Fruit fly (Drosophila melanogaster) whole organism, prepupa: ENCODE results near the gene Ugt36A1.

Source experiments
- CG16779 ChIP-seq: fragments of 200-800 bp; sonication (Bioruptor generic); optimal IDR thresholded peaks from 3 replicates; lab custom pipeline; 2017; ENCODE audit warnings: missing biosample characterization, mild to moderate bottlenecking, missing genetic modification characterization
- CG3032 ChIP-seq: fragments of 200-800 bp; optimal IDR thresholded peaks from 2 replicates; lab custom pipeline; 2019; ENCODE audit warnings: missing biosample characterization, mild to moderate bottlenecking, missing genetic modification characterization, moderate library complexity
- CG6808 ChIP-seq: fragments of 200-800 bp; sonication (Bioruptor generic); optimal IDR thresholded peaks from 3 replicates; lab custom pipeline; 2017; ENCODE audit warnings: missing biosample characterization, missing genetic modification characterization, mild to moderate bottlenecking, moderate library complexity, missing genetic modification reagents
- CG7368 ChIP-seq: fragments of 200-800 bp; sonication (Bioruptor generic); optimal IDR thresholded peaks from 3 replicates; lab custom pipeline; 2016; ENCODE audit warnings: missing biosample characterization, missing genetic modification characterization
- CG8119 ChIP-seq: fragments of 200-800 bp; sonication (Bioruptor generic); IDR thresholded peaks from 3 replicates; pipeline ENCODE4 v1.3.6; 2022; ENCODE audit warnings: missing biosample characterization, missing genetic modification characterization
- CG8632 ChIP-seq: fragments of 200-800 bp; sonication (Bioruptor generic); optimal IDR thresholded peaks from 3 replicates; lab custom pipeline; 2016; ENCODE audit warnings: missing biosample characterization, missing genetic modification characterization
- Eip75B ChIP-seq: fragments of 200-800 bp; sonication (Bioruptor generic); optimal IDR thresholded peaks from 3 replicates; lab custom pipeline; 2016; ENCODE audit warnings: missing biosample characterization, missing genetic modification characterization
- Eip93F ChIP-seq: fragments of 200-800 bp; sonication (Bioruptor generic); optimal IDR thresholded peaks from 2 replicates; lab custom pipeline; 2016; ENCODE audit warnings: missing biosample characterization, mild to moderate bottlenecking, missing genetic modification characterization
- Hr39 ChIP-seq: fragments of 200-800 bp; sonication (Bioruptor generic); optimal IDR thresholded peaks from 2 replicates; lab custom pipeline; 2016; ENCODE audit warnings: missing biosample characterization, missing genetic modification characterization
- acj6 ChIP-seq: fragments of 200-800 bp; sonication (Bioruptor generic); optimal IDR thresholded peaks from 3 replicates; lab custom pipeline; 2016; ENCODE audit warnings: missing biosample characterization, missing genetic modification characterization
- pdm3 ChIP-seq: fragments of 200-800 bp; sonication (Bioruptor generic); optimal IDR thresholded peaks from 3 replicates; lab custom pipeline; 2016; ENCODE audit warnings: missing biosample characterization, missing genetic modification characterization
- vri ChIP-seq: fragments of 200-800 bp; sonication (Bioruptor generic); optimal IDR thresholded peaks from 3 replicates; lab custom pipeline; 2016; ENCODE audit warnings: missing biosample characterization, mild to moderate bottlenecking, missing genetic modification characterization

DNA sequence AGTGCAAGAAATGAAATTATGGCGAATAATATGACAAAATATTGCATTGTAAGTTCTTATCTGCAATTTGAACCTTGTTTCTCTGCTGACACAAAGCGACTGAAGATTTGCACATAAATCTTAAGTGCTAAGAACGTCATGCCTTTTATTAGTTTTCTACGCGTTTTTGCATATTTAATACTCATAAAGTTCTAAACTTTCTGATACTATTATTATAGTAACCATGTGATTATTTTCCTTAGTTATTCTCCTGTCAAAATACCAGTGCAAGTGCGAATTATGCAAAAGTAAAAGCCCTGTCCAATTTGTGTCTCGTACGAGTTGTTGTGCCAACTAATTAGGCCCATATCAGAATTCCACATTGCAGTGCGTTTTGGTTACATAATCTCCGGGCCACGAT lies 51.6 kb downstream of the Ugt36A1 start, which contains the start of gene Sfp24Bc:
- TF ChIP-seq CG7368 (GFP tag; lab: Kevin White, UChicago) (no peak), CG6808 (GFP tag; lab: Kevin White, UChicago) (no peak), vri (GFP tag; lab: Kevin White, UChicago) (no peak), CG8119 (GFP tag; lab: Robert Waterston, UW) (no peak), Eip93F (no peak), CG8632 (no peak), acj6 (GFP tag; lab: Kevin White, UChicago) (no peak), CG16779 (tag; lab: Kevin White, UChicago) (no peak), Eip75B (GFP tag; lab: Kevin White, UChicago) (no peak), Hr39 (GFP tag; lab: Kevin White, UChicago) (no peak), pdm3 (GFP tag; lab: Kevin White, UChicago) (no peak), CG3032 (no peak)
